Worm (Caenorhabditis elegans): ENCODE data around the gene Y37H2A.1.

ce11 chrV:18134378-18134777 lies 26.3 kb downstream of the Y37H2A.1 start, which contains the start of gene Y37H2A.7:
- TF ChIP-seq him-1 (tag; optimal IDR thresholded peaks at IDR 0.05): no peak
- no peak for TF ChIP-seq dao-5 (tag; optimal IDR thresholded peaks at IDR 0.05)
- no peak for TF ChIP-seq W03F9.2 (tag; optimal IDR thresholded peaks at IDR 0.05)

All from whole organism, L4/young adult.